Worm (Caenorhabditis elegans) whole organism, L4/young adult: ENCODE results near the gene C55B6.4.

Experiments
- dao-5 ChIP-seq: sonication (generic microtip); optimal IDR thresholded peaks from 2 replicates; lab custom pipeline; 2016; ENCODE audit warnings: missing genotype, missing genetic modification characterization, moderate library complexity, missing compliant biosample characterization
- him-1 ChIP-seq: sonication (generic microtip); optimal IDR thresholded peaks from 2 replicates; lab custom pipeline; 2016; ENCODE audit warnings: missing genotype, missing genetic modification reagents, missing genetic modification characterization, missing compliant biosample characterization

- TF ChIP-seq dao-5 (tag; lab: Kevin White, UChicago): no peak
- no peak for TF ChIP-seq him-1 (tag; lab: Kevin White, UChicago)
Measured at ce11 chrX:7181627-7182026, 5.9 kb downstream of the C55B6.4 start.
